Fruit fly (Drosophila melanogaster): Measurements from ENCODE around the gene Pp2B-14D.

The Pp2B-14D gene

DNA sequence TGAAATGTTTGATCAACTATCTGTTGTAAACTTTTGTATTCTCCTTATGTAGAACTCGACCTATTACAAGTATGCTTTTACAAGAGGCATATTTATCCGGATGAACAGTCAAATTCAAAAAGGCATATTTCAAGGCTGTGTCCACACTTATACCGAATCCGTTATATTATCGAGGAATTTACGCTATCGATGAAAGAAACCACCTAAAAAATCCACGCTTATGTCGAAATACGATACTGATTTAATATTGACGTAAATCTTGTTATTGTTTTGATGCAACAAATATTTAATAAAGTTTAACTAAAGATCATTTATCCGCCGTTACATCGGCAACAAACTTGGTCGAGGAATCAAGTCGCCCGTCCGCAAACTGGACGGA, 27.8 kb upstream of the Pp2B-14D start, which contains the start of gene CG13014 (continued):
- peak; percentile 1 for TF ChIP-seq Dp (GFP tag; optimal IDR thresholded peaks at IDR 0.05)
- TF ChIP-seq MBD-R2 (GFP tag; IDR thresholded peaks at IDR 0.05), result peak; percentile 28; the same call in 1 of the 2 replicates
- peak; percentile 67 for TF ChIP-seq Myb (GFP tag; optimal IDR thresholded peaks at IDR 0.05)
- peak; percentile 21 for TF ChIP-seq CG2116 (GFP tag; optimal IDR thresholded peaks at IDR 0.05)
- peak; percentile 56; the same call in 1 of the 2 replicates for TF ChIP-seq amos (GFP tag; IDR thresholded peaks at IDR 0.05; ENCODE audit: partially characterized antibody)
- TF ChIP-seq Opbp (GFP tag; IDR thresholded peaks at IDR 0.05; ENCODE audit: partially characterized antibody), result peak; percentile 17; the same call in 1 of the 3 replicates
- peak; percentile 63 for TF ChIP-seq Dref (GFP tag; IDR thresholded peaks at IDR 0.05)
- no peak for TF ChIP-seq eyg (GFP tag; optimal IDR thresholded peaks at IDR 0.05)
- no peak for TF ChIP-seq Dll (GFP tag; IDR thresholded peaks at IDR 0.05; ENCODE audit: partially characterized antibody)

DNA sequence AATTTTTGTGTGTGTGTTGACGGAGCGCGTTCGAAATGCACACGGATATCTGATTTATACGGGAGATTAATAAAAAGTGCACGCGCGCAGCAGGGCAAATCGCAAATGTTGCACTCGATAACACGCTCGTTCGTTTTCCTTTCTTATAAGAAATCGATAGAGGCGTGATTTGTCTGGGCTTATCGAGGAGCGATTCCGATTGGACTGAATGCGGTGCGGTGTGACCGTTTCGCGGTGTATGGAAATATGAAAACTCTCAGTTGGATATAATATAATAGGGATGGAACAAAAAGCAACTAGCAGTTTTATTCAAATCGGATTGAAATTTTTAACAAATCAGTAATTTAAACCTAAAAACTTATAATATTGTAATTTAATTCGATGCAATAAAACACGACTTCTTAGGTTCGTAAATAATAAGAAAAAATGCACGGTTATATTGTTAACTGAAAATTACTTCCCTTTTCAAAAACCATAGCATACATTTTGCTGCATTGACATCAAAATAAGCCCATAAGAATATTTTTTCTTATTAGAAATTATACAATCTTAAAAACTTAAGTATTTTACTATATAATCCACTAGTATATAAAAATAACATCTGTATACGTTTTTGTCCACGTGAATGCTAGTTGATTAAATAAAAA, 27.3 kb upstream of the Pp2B-14D start, which contains the start of gene CanA-14F:
CanA-14F (minus strand) TSS at position 152 of the 647 bp plus-strand sequence.
- no peak for TF ChIP-seq crol (GFP tag; IDR thresholded peaks at IDR 0.05)
- TF ChIP-seq sens (GFP tag), result peak; percentile 27
- no peak for TF ChIP-seq stc (GFP tag; IDR thresholded peaks at IDR 0.05)
- TF ChIP-seq chinmo (GFP tag; IDR thresholded peaks at IDR 0.05; ENCODE audit: partially characterized antibody), result 0 out of 4 replicates have a peak, but pooled peaks have one; percentile 61
- peak; percentile 21 for TF ChIP-seq CG2120 (GFP tag; optimal IDR thresholded peaks at IDR 0.05)
- TF ChIP-seq fd64A (GFP tag; optimal IDR thresholded peaks at IDR 0.05), result no peak
- TF ChIP-seq gem (tag; optimal IDR thresholded peaks at IDR 0.05), result peak; percentile 19
- no peak for TF ChIP-seq cato (GFP tag; optimal IDR thresholded peaks at IDR 0.05; ENCODE audit: borderline replicate concordance)
- no peak for TF ChIP-seq CG2875 (GFP tag; optimal IDR thresholded peaks at IDR 0.05)
- no peak for TF ChIP-seq Xbp1 (GFP tag; optimal IDR thresholded peaks at IDR 0.05)
- no peak for TF ChIP-seq CG8944 (GFP tag; optimal IDR thresholded peaks at IDR 0.05)
- TF ChIP-seq CG10209 (GFP tag; optimal IDR thresholded peaks at IDR 0.05), result no peak
- TF ChIP-seq phol (tag; optimal IDR thresholded peaks at IDR 0.05), result peak; percentile 5
- TF ChIP-seq Nf-YB (GFP tag; optimal IDR thresholded peaks at IDR 0.05), result no peak
- TF ChIP-seq CG17912 (GFP tag; optimal IDR thresholded peaks at IDR 0.05), result no peak
- TF ChIP-seq trh (GFP tag; optimal IDR thresholded peaks at IDR 0.05), result no peak
- no peak for TF ChIP-seq CG15601 (tag; optimal IDR thresholded peaks at IDR 0.05)
- TF ChIP-seq Bteb2 (GFP tag; optimal IDR thresholded peaks at IDR 0.05), result no peak
- TF ChIP-seq Dad (GFP tag; optimal IDR thresholded peaks at IDR 0.05), result no peak
- no peak for TF ChIP-seq CG7745 (tag; optimal IDR thresholded peaks at IDR 0.05)
- no peak for TF ChIP-seq CG30020 (tag; optimal IDR thresholded peaks at IDR 0.05)
- peak; percentile 73; the same call in 2 of the 3 replicates for TF ChIP-seq hb (GFP tag; IDR thresholded peaks at IDR 0.05; ENCODE audit: partially characterized antibody)
- peak; percentile 64; the same call in 1 of the 2 replicates for TF ChIP-seq ato (GFP tag; IDR thresholded peaks at IDR 0.05; ENCODE audit: partially characterized antibody)
- no peak for TF ChIP-seq B-H2 (GFP tag; optimal IDR thresholded peaks at IDR 0.05)
- no peak for TF ChIP-seq lilli (GFP tag; optimal IDR thresholded peaks at IDR 0.05)
- TF ChIP-seq pum (GFP tag; optimal IDR thresholded peaks at IDR 0.05), result no peak
- TF ChIP-seq YL-1 (GFP tag; optimal IDR thresholded peaks at IDR 0.05), result no peak
- TF ChIP-seq Deaf1 (tag; optimal IDR thresholded peaks at IDR 0.05), result no peak
- TF ChIP-seq slbo (GFP tag; IDR thresholded peaks at IDR 0.05), result peak; percentile 27; the same call in 1 of the 2 replicates
- peak; percentile 68 for TF ChIP-seq CG14860 (GFP tag; IDR thresholded peaks at IDR 0.05; ENCODE audit: partially characterized antibody)
- TF ChIP-seq CG7786 (GFP tag; optimal IDR thresholded peaks at IDR 0.05), result no peak
- TF ChIP-seq CG30403 (GFP tag; optimal IDR thresholded peaks at IDR 0.05), result peak; percentile 23
- TF ChIP-seq yki (optimal IDR thresholded peaks at IDR 0.05), result no peak
- TF ChIP-seq CG2199 (GFP tag; IDR thresholded peaks at IDR 0.05), result no peak
- TF ChIP-seq knrl (GFP tag; IDR thresholded peaks at IDR 0.05; ENCODE audit: partially characterized antibody), result peak; percentile 61; the same call in 2 of the 3 replicates
- no peak for TF ChIP-seq gt (GFP tag; IDR thresholded peaks at IDR 0.05)
- no peak for TF ChIP-seq nerfin-1 (tag; optimal IDR thresholded peaks at IDR 0.05)
- peak; percentile 4 for TF ChIP-seq az2 (GFP tag; optimal IDR thresholded peaks at IDR 0.05)
- TF ChIP-seq insv (GFP tag; optimal IDR thresholded peaks at IDR 0.05), result peak; percentile 78 to 97

All from whole organism, embryonic.